Fruit fly (Drosophila melanogaster): Measurements from ENCODE around the gene CG12155.

Gene CG12155

dm6 chrX:7705175-7706097 lies 23.1 kb upstream of the CG12155 start (continued):
- TF ChIP-seq grau (tag; optimal IDR thresholded peaks at IDR 0.05) (peak; percentile 98), CG17829 (tag; optimal IDR thresholded peaks at IDR 0.05) (peak; percentile 94), CG11560 (tag; IDR thresholded peaks at IDR 0.05) (peak; percentile 73; the same call in 2 of the 3 replicates), CG17568 (GFP tag; optimal IDR thresholded peaks at IDR 0.05) (peak; percentile 72), CG2875 (GFP tag; optimal IDR thresholded peaks at IDR 0.05) (peak; percentile 88), Sox102F (GFP tag; optimal IDR thresholded peaks at IDR 0.05) (peak; percentile 94), Mad (GFP tag; optimal IDR thresholded peaks at IDR 0.05) (peak; percentile 78), grn (GFP tag; optimal IDR thresholded peaks at IDR 0.05) (peak; percentile 62), slp2 (GFP tag; optimal IDR thresholded peaks at IDR 0.05) (peak; percentile 81), fd3F (GFP tag; optimal IDR thresholded peaks at IDR 0.05) (peak; percentile 91), crp (GFP tag; optimal IDR thresholded peaks at IDR 0.05) (peak; percentile 3 to 58), Bdp1 (GFP tag; optimal IDR thresholded peaks at IDR 0.05) (peak; percentile 77), Ada2b (GFP tag; IDR thresholded peaks at IDR 0.05) (peak; percentile 82), CG12155 (GFP tag; optimal IDR thresholded peaks at IDR 0.05) (peak; percentile 92), CG2678 (tag; optimal IDR thresholded peaks at IDR 0.05) (peak; percentile 98), Tbp (GFP tag; optimal IDR thresholded peaks at IDR 0.05) (no peak), Lpt (GFP tag; optimal IDR thresholded peaks at IDR 0.05) (no peak), esg (GFP tag; conservative IDR thresholded peaks at IDR 0.05) (peak; percentile 86), CG17385 (GFP tag; optimal IDR thresholded peaks at IDR 0.05) (peak; percentile 93), ftz-f1 (GFP tag; optimal IDR thresholded peaks at IDR 0.05) (no peak), nau (GFP tag; optimal IDR thresholded peaks at IDR 0.05) (peak; percentile 91), sens-2 (GFP tag; IDR thresholded peaks at IDR 0.05) (0 out of 2 replicates have a peak, but pooled peaks have one; percentile 15), CG4617 (GFP tag; optimal IDR thresholded peaks at IDR 0.05; ENCODE audit: borderline replicate concordance) (peak; percentile 73), Hey (tag; optimal IDR thresholded peaks at IDR 0.05) (peak; percentile 47), Nf-YA (GFP tag; IDR thresholded peaks at IDR 0.05) (peak; percentile 48; the same call in 1 of the 2 replicates), slou (GFP tag; optimal IDR thresholded peaks at IDR 0.05) (peak; percentile 88), CG30020 (tag; optimal IDR thresholded peaks at IDR 0.05) (peak; percentile 73), kay (GFP tag; optimal IDR thresholded peaks at IDR 0.05) (peak; percentile 90), CG6854 (GFP tag; optimal IDR thresholded peaks at IDR 0.05) (peak; percentile 93), CG7271 (tag; optimal IDR thresholded peaks at IDR 0.05) (peak; percentile 49), NK7.1 (GFP tag; optimal IDR thresholded peaks at IDR 0.05) (peak; percentile 59), Dbx (GFP tag; IDR thresholded peaks at IDR 0.05) (peak; percentile 87), stwl (tag; optimal IDR thresholded peaks at IDR 0.05) (peak; percentile 36), CG10959 (GFP tag; IDR thresholded peaks at IDR 0.05) (peak; percentile 66; the same call in 1 of the 2 replicates), CG17328 (GFP tag; IDR thresholded peaks at IDR 0.05) (peak; percentile 81), Ptx1 (GFP tag; IDR thresholded peaks at IDR 0.05) (peak; percentile 89), sens (GFP tag) (peak; percentile 97), Mrtf (GFP tag; IDR thresholded peaks at IDR 0.05) (no peak; the same call in 1 of the 3 replicates), Hr51 (GFP tag; optimal IDR thresholded peaks at IDR 0.05) (peak; percentile 80 to 96), CG6765 (GFP tag; optimal IDR thresholded peaks at IDR 0.05) (peak; percentile 92), CG6683 (GFP tag; optimal IDR thresholded peaks at IDR 0.05) (peak; percentile 91), CG11695 (GFP tag; IDR thresholded peaks at IDR 0.05) (peak; percentile 95), br (optimal IDR thresholded peaks at IDR 0.05) (no peak), nerfin-1 (tag; optimal IDR thresholded peaks at IDR 0.05) (peak; percentile 93), Vsx1 (GFP tag; optimal IDR thresholded peaks at IDR 0.05) (peak; percentile 83), CG5180 (GFP tag; optimal IDR thresholded peaks at IDR 0.05) (peak; percentile 86), CG11085 (GFP tag; IDR thresholded peaks at IDR 0.05) (peak; percentile 68), CG10321 (GFP tag; IDR thresholded peaks at IDR 0.05) (peak; percentile 7; the same call in 1 of the 2 replicates)

Measured in whole organism, embryonic.